Fruit fly (Drosophila melanogaster) whole organism, prepupa: ENCODE results near the gene CG2909.

Experiments used
- CG10631 ChIP-seq: fragments of 200-800 bp; sonication (Bioruptor generic); optimal IDR thresholded peaks from 2 replicates; lab custom pipeline; 2016; ENCODE audit warnings: missing biosample characterization, missing genetic modification characterization
- CG11902 ChIP-seq: fragments of 200-800 bp; sonication (Bioruptor generic); optimal IDR thresholded peaks from 3 replicates; lab custom pipeline; 2016; ENCODE audit warnings: missing biosample characterization, missing genetic modification characterization
- CG15336 ChIP-seq: fragments of 200-800 bp; sonication (Bioruptor generic); IDR thresholded peaks from 2 replicates; pipeline ENCODE4 v1.3.6; 2022; ENCODE audit warnings: missing biosample characterization, missing genetic modification characterization
- CG31627 ChIP-seq: fragments of 200-800 bp; sonication (Bioruptor generic); optimal IDR thresholded peaks from 3 replicates; lab custom pipeline; 2016; ENCODE audit warnings: missing biosample characterization, missing genetic modification characterization
- CG34406 ChIP-seq: fragments of 200-800 bp; sonication (Bioruptor generic); optimal IDR thresholded peaks from 3 replicates; lab custom pipeline; 2016; ENCODE audit warnings: missing biosample characterization, missing genetic modification characterization
- CG3919 ChIP-seq: fragments of 200-800 bp; sonication (Bioruptor generic); optimal IDR thresholded peaks from 3 replicates; lab custom pipeline; 2016; ENCODE audit warnings: missing biosample characterization, missing genetic modification characterization
- CG4318 ChIP-seq: fragments of 200-800 bp; sonication (Bioruptor generic); optimal IDR thresholded peaks from 3 replicates; lab custom pipeline; 2017; ENCODE audit warnings: missing biosample characterization, mild to moderate bottlenecking, missing genetic modification characterization
- CG6163 ChIP-seq: fragments of 200-800 bp; sonication (Bioruptor generic); IDR thresholded peaks from 3 replicates; pipeline ENCODE4 v1.3.6; 2022; ENCODE audit warnings: missing biosample characterization, missing genetic modification characterization
- CG6808 ChIP-seq: fragments of 200-800 bp; sonication (Bioruptor generic); optimal IDR thresholded peaks from 3 replicates; lab custom pipeline; 2017; ENCODE audit warnings: missing biosample characterization, missing genetic modification characterization, mild to moderate bottlenecking, moderate library complexity, missing genetic modification reagents
- CG6854 ChIP-seq: fragments of 200-800 bp; sonication (Bioruptor generic); optimal IDR thresholded peaks from 2 replicates; lab custom pipeline; 2017; ENCODE audit warnings: missing biosample characterization, mild to moderate bottlenecking, missing genetic modification characterization
- CG7368 ChIP-seq: fragments of 200-800 bp; sonication (Bioruptor generic); optimal IDR thresholded peaks from 3 replicates; lab custom pipeline; 2016; ENCODE audit warnings: missing biosample characterization, missing genetic modification characterization
- CG8119 ChIP-seq: fragments of 200-800 bp; sonication (Bioruptor generic); IDR thresholded peaks from 3 replicates; pipeline ENCODE4 v1.3.6; 2022; ENCODE audit warnings: missing biosample characterization, missing genetic modification characterization
- CG8632 ChIP-seq: fragments of 200-800 bp; sonication (Bioruptor generic); optimal IDR thresholded peaks from 3 replicates; lab custom pipeline; 2016; ENCODE audit warnings: missing biosample characterization, missing genetic modification characterization
- Eip75B ChIP-seq: fragments of 200-800 bp; sonication (Bioruptor generic); optimal IDR thresholded peaks from 3 replicates; lab custom pipeline; 2016; ENCODE audit warnings: missing biosample characterization, missing genetic modification characterization
- Eip78C ChIP-seq: fragments of 200-800 bp; sonication (Bioruptor generic); peaks from one replicate; lab custom pipeline; 2016; ENCODE audit warnings: missing biosample characterization, missing genetic modification characterization
- Ets21C ChIP-seq: fragments of 200-800 bp; sonication (Bioruptor generic); optimal IDR thresholded peaks from 3 replicates; lab custom pipeline; 2016; ENCODE audit warnings: missing biosample characterization, missing genetic modification characterization
- Hr4 ChIP-seq: fragments of 200-800 bp; sonication (Bioruptor generic); optimal IDR thresholded peaks from 3 replicates; lab custom pipeline; 2016; ENCODE audit warnings: missing biosample characterization, missing genetic modification characterization
- Sox102F ChIP-seq: fragments of 200-800 bp; sonication (Bioruptor generic); optimal IDR thresholded peaks from 2 replicates; lab custom pipeline; 2016; ENCODE audit warnings: missing biosample characterization, mild to moderate bottlenecking, missing genetic modification characterization
- Sox14 ChIP-seq: fragments of 200-800 bp; sonication (Bioruptor generic); optimal IDR thresholded peaks from 3 replicates; lab custom pipeline; 2016; ENCODE audit warnings: missing biosample characterization, missing genetic modification characterization
- achi ChIP-seq: fragments of 200-800 bp; sonication (Bioruptor generic); optimal IDR thresholded peaks from 3 replicates; lab custom pipeline; 2016; ENCODE audit warnings: missing biosample characterization, missing genetic modification characterization
- acj6 ChIP-seq: fragments of 200-800 bp; sonication (Bioruptor generic); optimal IDR thresholded peaks from 3 replicates; lab custom pipeline; 2016; ENCODE audit warnings: missing biosample characterization, missing genetic modification characterization
- dsx ChIP-seq: fragments of 200-800 bp; optimal IDR thresholded peaks from 3 replicates; lab custom pipeline; 2019; ENCODE audit warnings: missing biosample characterization, mild to moderate bottlenecking, missing genetic modification characterization, moderate library complexity; ENCODE audit not compliant: poor library complexity, severe bottlenecking
- eg ChIP-seq: fragments of 200-800 bp; sonication (Bioruptor generic); IDR thresholded peaks from 3 replicates; pipeline ENCODE4 v1.3.6; 2022; ENCODE audit warnings: missing biosample characterization, missing genetic modification characterization
- esn ChIP-seq: fragments of 200-800 bp; sonication (Bioruptor generic); optimal IDR thresholded peaks from 2 replicates; lab custom pipeline; 2016; ENCODE audit warnings: missing biosample characterization, mild to moderate bottlenecking, missing genetic modification characterization, moderate library complexity
- fd59A ChIP-seq: fragments of 200-800 bp; sonication (Bioruptor generic); optimal IDR thresholded peaks from 2 replicates; lab custom pipeline; 2017; ENCODE audit warnings: missing biosample characterization, mild to moderate bottlenecking, missing genetic modification characterization, missing genetic modification reagents
- fkh ChIP-seq: fragments of 200-800 bp; sonication (Bioruptor generic); optimal IDR thresholded peaks from 3 replicates; lab custom pipeline; 2017; ENCODE audit warnings: missing biosample characterization, mild to moderate bottlenecking, missing genetic modification characterization, moderate library complexity
- net ChIP-seq: fragments of 200-800 bp; sonication (Bioruptor generic); optimal IDR thresholded peaks from 3 replicates; lab custom pipeline; 2016; ENCODE audit warnings: missing biosample characterization, missing genetic modification characterization
- salr ChIP-seq, 2 experiments: fragments of 200-800 bp; sonication (Bioruptor generic); optimal IDR thresholded peaks; 3 replicates each; lab custom pipeline; 2016 to 2018; ENCODE audit warnings: missing biosample characterization in 2 of 2, missing genetic modification characterization in 2 of 2, mild to moderate bottlenecking in 1 of 2
- spab ChIP-seq: fragments of 200-800 bp; sonication (Bioruptor generic); optimal IDR thresholded peaks from 2 replicates; lab custom pipeline; 2017; ENCODE audit warnings: missing biosample characterization, mild to moderate bottlenecking, missing genetic modification characterization, missing genetic modification reagents
- svp ChIP-seq: fragments of 200-800 bp; sonication (Bioruptor generic); peaks from one replicate; lab custom pipeline; 2016; ENCODE audit warnings: missing biosample characterization, missing genetic modification characterization
- vri ChIP-seq: fragments of 200-800 bp; sonication (Bioruptor generic); optimal IDR thresholded peaks from 3 replicates; lab custom pipeline; 2016; ENCODE audit warnings: missing biosample characterization, mild to moderate bottlenecking, missing genetic modification characterization

Gene CG2909

DNA sequence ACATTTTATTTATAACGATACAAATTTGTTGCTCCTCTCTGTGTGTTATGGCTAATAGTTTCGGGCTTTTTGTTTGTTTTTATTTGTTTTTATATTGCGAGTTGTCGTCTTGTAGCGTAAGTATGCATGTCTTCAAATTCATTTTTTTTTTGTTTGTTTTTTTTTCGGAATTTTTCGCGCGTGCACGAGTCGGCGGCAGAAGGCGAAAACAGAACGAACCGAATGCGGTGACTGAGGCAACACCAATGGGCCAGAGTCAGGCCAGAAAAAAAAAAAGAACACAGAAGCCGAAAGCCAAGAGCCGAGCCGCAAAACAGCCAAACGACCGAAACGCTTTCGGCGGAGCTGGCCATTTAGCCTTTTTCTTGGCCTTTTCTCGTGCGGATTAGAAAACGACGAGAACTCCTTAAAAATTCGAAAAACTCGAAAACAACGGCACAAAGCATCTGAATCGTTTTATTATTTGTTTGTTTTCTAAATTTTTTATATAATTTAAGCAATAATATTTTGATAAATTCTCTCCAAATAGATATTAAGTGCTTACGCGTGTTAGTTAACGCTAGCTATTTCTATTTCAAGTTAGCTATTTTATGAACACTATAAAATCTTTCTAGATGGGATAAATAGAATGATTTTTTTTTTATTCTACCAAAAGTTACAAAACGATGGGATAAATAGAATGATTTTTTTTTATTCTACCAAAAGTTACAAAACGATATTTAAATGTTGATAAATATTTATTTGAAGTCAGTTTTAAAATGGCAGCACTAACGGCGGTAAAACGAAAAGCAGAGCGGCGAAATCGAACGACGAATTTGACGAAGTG, 36.1 kb upstream of the CG2909 start (continued):
- TF ChIP-seq CG15336 (0 out of 2 replicates have a peak, but pooled peaks have one; percentile 46), Sox14 (GFP tag; lab: Kevin White, UChicago) (no peak), CG7368 (GFP tag; lab: Kevin White, UChicago) (no peak), net (GFP tag; lab: Kevin White, UChicago) (no peak), spab (GFP tag; lab: Kevin White, UChicago) (no peak), Sox102F (GFP tag; lab: Kevin White, UChicago) (no peak), CG31627 (GFP tag; lab: Kevin White, UChicago) (no peak), achi (GFP tag; lab: Kevin White, UChicago) (no peak), CG3919 (GFP tag; lab: Kevin White, UChicago) (no peak), CG11902 (GFP tag; lab: Kevin White, UChicago) (no peak), CG6854 (no peak), CG4318 (no peak)

DNA sequence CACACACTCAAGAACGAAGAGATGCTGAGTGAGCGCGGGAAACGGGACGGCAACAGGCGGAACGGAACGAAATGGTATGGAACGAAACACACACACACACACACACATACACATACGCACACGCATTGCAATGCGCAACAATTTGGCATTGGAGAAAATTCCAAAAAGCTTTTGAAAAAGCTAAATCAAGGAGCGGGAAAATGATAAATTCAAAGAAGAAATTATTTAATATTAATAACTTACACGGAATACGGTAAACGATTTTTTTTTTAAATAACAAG, 35.6 kb upstream of the CG2909 start:
- TF ChIP-seq net (GFP tag; lab: Kevin White, UChicago), result no peak
- TF ChIP-seq, all 60 proteins: peak for 0

DNA sequence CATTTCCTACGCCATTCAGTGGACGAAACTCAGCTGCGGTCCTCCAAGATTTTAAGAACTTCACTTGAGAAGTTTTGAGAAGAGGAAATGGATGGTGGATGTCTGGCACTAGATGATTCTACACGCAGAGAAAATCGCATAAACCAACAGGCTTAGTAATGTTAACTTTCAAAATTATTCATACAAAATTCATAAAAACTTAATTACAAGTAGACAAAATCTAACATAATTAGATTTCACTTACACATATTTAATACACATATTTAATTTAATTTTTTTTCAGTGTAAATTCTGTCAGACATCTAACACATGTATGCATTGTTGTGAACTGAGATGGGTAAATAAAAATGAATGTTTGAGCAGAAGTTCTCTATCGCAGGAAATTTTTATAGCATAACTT, 26.1 kb upstream of the CG2909 start:
- TF ChIP-seq svp (GFP tag; lab: Kevin White, UChicago), result peak; percentile 63
- no peak for TF ChIP-seq Hr4 (GFP tag; lab: Kevin White, UChicago)
- TF ChIP-seq Eip78C (GFP tag; lab: Kevin White, UChicago), result peak; percentile 41

dm6 chrX:10307955-10308354, 18.3 kb upstream of the CG2909 start:
- TF ChIP-seq CG31627 (GFP tag; lab: Kevin White, UChicago) (no peak), acj6 (GFP tag; lab: Kevin White, UChicago) (no peak), dsx (GFP tag; lab: Kevin White, UChicago) (no peak), CG10631 (GFP tag; lab: Kevin White, UChicago) (no peak), CG6163 (GFP tag; lab: Robert Waterston, UW) (no peak), esn (GFP tag; lab: Kevin White, UChicago) (no peak), achi (GFP tag; lab: Kevin White, UChicago) (no peak), salr (GFP tag; optimal IDR thresholded peaks at IDR 0.05; lab: Kevin White, UChicago) (no peak), CG34406 (GFP tag; lab: Kevin White, UChicago) (no peak), CG6808 (GFP tag; lab: Kevin White, UChicago) (no peak), CG8119 (GFP tag; lab: Robert Waterston, UW) (no peak), fkh (GFP tag; lab: Kevin White, UChicago) (no peak), vri (GFP tag; lab: Kevin White, UChicago) (no peak), Eip78C (GFP tag; lab: Kevin White, UChicago) (no peak), fd59A (GFP tag; lab: Kevin White, UChicago) (no peak), Eip75B (GFP tag; lab: Kevin White, UChicago) (no peak), CG3919 (GFP tag; lab: Kevin White, UChicago) (no peak)

DNA sequence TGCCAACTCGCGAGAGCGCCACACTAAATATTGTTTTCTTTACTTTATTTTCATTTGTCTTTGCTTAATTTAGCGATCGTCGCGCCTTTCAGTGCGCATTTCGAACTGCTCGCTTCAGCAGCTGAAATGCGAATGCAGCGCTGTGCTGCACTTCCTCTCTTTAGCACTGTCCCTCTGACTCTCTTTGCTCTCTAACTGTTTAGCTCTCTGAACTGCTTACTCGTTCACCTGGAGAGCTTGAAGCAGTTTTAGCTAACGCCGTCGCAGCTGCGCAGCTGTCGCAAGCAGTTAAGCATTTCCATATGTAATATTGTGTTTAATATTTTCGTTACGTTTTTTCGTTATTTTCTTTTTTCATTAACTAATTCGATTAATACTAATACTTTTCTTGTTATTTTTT, 17.3 kb upstream of the CG2909 start:
- TF ChIP-seq eg (GFP tag; lab: Robert Waterston, UW) (peak; percentile 51; the same call in 1 of the 3 replicates), Ets21C (GFP tag; lab: Kevin White, UChicago) (no peak), CG6163 (GFP tag; lab: Robert Waterston, UW) (0 out of 3 replicates have a peak, but pooled peaks have one; percentile 18), Eip78C (GFP tag; lab: Kevin White, UChicago) (peak; percentile 55), CG15336 (peak; percentile 40; the same call in 1 of the 2 replicates), CG8632 (no peak), CG8119 (GFP tag; lab: Robert Waterston, UW) (0 out of 3 replicates have a peak, but pooled peaks have one; percentile 13)
